Worm (Caenorhabditis elegans): ENCODE data around the gene ZK6.8.

The ZK6.8 gene

ce11 chrV:347561-348345 is 34.0 kb upstream of the ZK6.8 start:
- TF ChIP-seq pqm-1 (tag; optimal IDR thresholded peaks at IDR 0.05) (no peak), snu-23 (GFP tag; optimal IDR thresholded peaks at IDR 0.05) (no peak), ceh-82 (tag; optimal IDR thresholded peaks at IDR 0.05) (no peak), pax-3 (tag; optimal IDR thresholded peaks at IDR 0.05) (no peak), unc-98 (GFP tag; IDR thresholded peaks at IDR 0.05) (no peak), fkh-4 (tag; optimal IDR thresholded peaks at IDR 0.05; ENCODE audit: borderline replicate concordance) (no peak), fkh-10 (GFP tag; optimal IDR thresholded peaks at IDR 0.05) (no peak), lsy-2 (tag; optimal IDR thresholded peaks at IDR 0.05) (no peak), xbp-1 (tag; optimal IDR thresholded peaks at IDR 0.05) (no peak), sox-4 (tag; optimal IDR thresholded peaks at IDR 0.05) (no peak), mef-2 (tag; optimal IDR thresholded peaks at IDR 0.05) (no peak), efl-1 (optimal IDR thresholded peaks at IDR 0.05) (no peak), efl-1 (GFP tag; optimal IDR thresholded peaks at IDR 0.05 in 1 of 2) (peak in 1 of 2 experiments; percentile 73), snpc-4 (tag; optimal IDR thresholded peaks at IDR 0.05) (no peak), lin-14 (GFP tag; optimal IDR thresholded peaks at IDR 0.05) (peak; percentile 91), unc-130 (tag; optimal IDR thresholded peaks at IDR 0.05) (no peak), lin-15B (tag; optimal IDR thresholded peaks at IDR 0.05) (no peak), ceh-88 (GFP tag; IDR thresholded peaks at IDR 0.05) (no peak), sptf-1 (tag; optimal IDR thresholded peaks at IDR 0.05) (no peak), zag-1 (tag; optimal IDR thresholded peaks at IDR 0.05) (no peak), rnt-1 (tag; optimal IDR thresholded peaks at IDR 0.05) (peak; percentile 18), alr-1 (tag; optimal IDR thresholded peaks at IDR 0.05; ENCODE audit: borderline replicate concordance) (no peak), ceh-63 (GFP tag; optimal IDR thresholded peaks at IDR 0.05) (no peak), nhr-11 (tag; optimal IDR thresholded peaks at IDR 0.05) (no peak), nhr-19 (GFP tag; conservative IDR thresholded peaks at IDR 0.05) (peak; percentile 20), mab-9 (GFP tag; IDR thresholded peaks at IDR 0.05) (no peak), fkh-8 (tag; optimal IDR thresholded peaks at IDR 0.05) (no peak), unc-30 (tag; optimal IDR thresholded peaks at IDR 0.05) (no peak), aha-1 (tag; optimal IDR thresholded peaks at IDR 0.05) (no peak), unc-62 (GFP tag; optimal IDR thresholded peaks at IDR 0.05) (no peak), nhr-84 (tag; optimal IDR thresholded peaks at IDR 0.05) (no peak), hlh-4 (tag; optimal IDR thresholded peaks at IDR 0.05) (no peak), dpl-1 (GFP tag; optimal IDR thresholded peaks at IDR 0.05) (no peak), lin-35 (GFP tag; optimal IDR thresholded peaks at IDR 0.05) (peak in 1 of 2 experiments; percentile 24), fos-1 (tag; optimal IDR thresholded peaks at IDR 0.05) (no peak), nhr-237 (tag; optimal IDR thresholded peaks at IDR 0.05) (no peak), nhr-85 (tag) (peak; percentile 75), aly-2 (tag; optimal IDR thresholded peaks at IDR 0.05) (no peak), lin-13 (GFP tag; optimal IDR thresholded peaks at IDR 0.05) (no peak), sup-37 (GFP tag; optimal IDR thresholded peaks at IDR 0.05) (no peak), ceh-8 (GFP tag; optimal IDR thresholded peaks at IDR 0.05) (no peak), vab-15 (tag; optimal IDR thresholded peaks at IDR 0.05) (no peak), irx-1 (tag; optimal IDR thresholded peaks at IDR 0.05) (no peak), nhr-90 (tag; optimal IDR thresholded peaks at IDR 0.05; ENCODE audit: poor library complexity) (no peak), nhr-76 (tag; optimal IDR thresholded peaks at IDR 0.05) (no peak), pag-3 (tag; optimal IDR thresholded peaks at IDR 0.05; ENCODE audit: borderline replicate concordance, insufficient read depth) (no peak), ets-5 (GFP tag; IDR thresholded peaks at IDR 0.05) (no peak), nhr-28 (tag; optimal IDR thresholded peaks at IDR 0.05) (no peak)
